Worm (Caenorhabditis elegans) whole organism, late embryonic: ENCODE data around the gene shpk-1.

Experiments
- ama-1 ChIP-seq: fragments of 150-350 bp; optimal IDR thresholded peaks from 2 replicates; lab custom pipeline; 2014
- ceh-18 ChIP-seq: sonication (generic microtip); optimal IDR thresholded peaks from 2 replicates; lab custom pipeline; 2016; ENCODE audit warnings: missing genetic modification characterization, missing compliant biosample characterization
- fkh-6 ChIP-seq: sonication (generic microtip); optimal IDR thresholded peaks from 2 replicates; lab custom pipeline; 2016; ENCODE audit warnings: missing genetic modification characterization, missing compliant biosample characterization
- nfya-1 ChIP-seq: sonication (generic microtip); optimal IDR thresholded peaks from 2 replicates; lab custom pipeline; 2017; ENCODE audit warnings: missing genetic modification characterization, mild to moderate bottlenecking, missing compliant biosample characterization, antibody characterized with exemption, moderate library complexity
- pqm-1 ChIP-seq: sonication (generic microtip); optimal IDR thresholded peaks from 2 replicates; lab custom pipeline; 2016; ENCODE audit warnings: missing genetic modification characterization, missing compliant biosample characterization
- ttx-3 ChIP-seq: sonication (generic microtip); optimal IDR thresholded peaks from 2 replicates; lab custom pipeline; 2016; ENCODE audit warnings: missing genetic modification reagents, missing genetic modification characterization, missing compliant biosample characterization
- unc-86 ChIP-seq: sonication (generic microtip); optimal IDR thresholded peaks from 2 replicates; lab custom pipeline; 2016; ENCODE audit warnings: missing genetic modification characterization, missing compliant biosample characterization

- no peak for TF ChIP-seq ama-1 (lab: Kevin White, UChicago)
- TF ChIP-seq ceh-18 = no peak
- no peak for TF ChIP-seq fkh-6 (tag; lab: Kevin White, UChicago)
- no peak for TF ChIP-seq unc-86 (tag; lab: Kevin White, UChicago)
- no peak for TF ChIP-seq ttx-3
- no peak for TF ChIP-seq nfya-1 (tag; lab: Kevin White, UChicago)
- no peak for TF ChIP-seq pqm-1 (tag; lab: Kevin White, UChicago)
Observed at ce11 chrIII:13642227-13642626, 34.4 kb downstream of the shpk-1 start, which contains the start of gene T12D8.10.
